Worm (Caenorhabditis elegans) whole organism, L4 larva: ENCODE results near the gene ZK418.2.

Experiments used
- F10B5.3 ChIP-seq: sonication (generic microtip); optimal IDR thresholded peaks from 2 replicates; lab custom pipeline; 2016; ENCODE audit warnings: mild to moderate bottlenecking, missing genetic modification characterization, missing compliant biosample characterization
- F26F4.8 ChIP-seq: fragments of 200-800 bp; sonication (Bioruptor generic); conservative IDR thresholded peaks from 2 replicates; pipeline ENCODE4 v1.3.6; 2022; ENCODE audit warnings: missing genetic modification characterization, missing compliant biosample characterization
- F49E8.2 ChIP-seq: sonication (generic microtip); optimal IDR thresholded peaks from 2 replicates; lab custom pipeline; 2016; ENCODE audit warnings: missing compliant biosample characterization, mild to moderate bottlenecking, missing genetic modification characterization, borderline replicate concordance
- R02D3.7 ChIP-seq: fragments of 150-350 bp; sonication (generic microtip); optimal IDR thresholded peaks from 3 replicates; lab custom pipeline; 2014; ENCODE audit warnings: missing biosample characterization, missing genetic modification characterization
- T26A8.4 ChIP-seq: fragments of 200-800 bp; sonication (Bioruptor generic); IDR thresholded peaks from 2 replicates; pipeline ENCODE4 v1.3.6; 2022; ENCODE audit warnings: missing genetic modification characterization, missing compliant biosample characterization
- Y105C5A.15 ChIP-seq: fragments of 200-800 bp; sonication (Bioruptor generic); IDR thresholded peaks from 2 replicates; pipeline ENCODE4 v1.3.6; 2022; ENCODE audit warnings: missing genetic modification characterization, missing compliant biosample characterization
- Y48G9A.11 ChIP-seq: fragments of 200-800 bp; sonication (Bioruptor generic); IDR thresholded peaks from 2 replicates; pipeline ENCODE4 v1.3.6; 2022; ENCODE audit warnings: missing genetic modification reagents, missing genetic modification characterization, missing compliant biosample characterization
- Y5F2A.4 ChIP-seq: fragments of 200-800 bp; sonication (Bioruptor generic); optimal IDR thresholded peaks from 2 replicates; lab custom pipeline; 2018; ENCODE audit warnings: mild to moderate bottlenecking, missing genetic modification characterization, missing compliant biosample characterization
- ZK337.2 ChIP-seq: fragments of 200-800 bp; sonication (Bioruptor generic); IDR thresholded peaks from 2 replicates; pipeline ENCODE4 v1.3.6; 2022; ENCODE audit warnings: missing genetic modification reagents, missing genetic modification characterization, missing compliant biosample characterization
- aha-1 ChIP-seq: fragments of 150-350 bp; peaks from one replicate; lab custom pipeline; 2014; ENCODE audit warnings: missing biosample characterization, missing genetic modification characterization
- aly-2 ChIP-seq: sonication (generic microtip); optimal IDR thresholded peaks from 2 replicates; lab custom pipeline; 2018; ENCODE audit warnings: missing biosample characterization, missing genetic modification characterization
- ama-1 ChIP-seq: fragments of 150-350 bp; optimal IDR thresholded peaks from 2 replicates; lab custom pipeline; 2014; ENCODE audit warnings: inconsistent platforms, mixed read lengths
- arid-1 ChIP-seq: fragments of 200-800 bp; sonication (Bioruptor generic); conservative IDR thresholded peaks from 2 replicates; pipeline ENCODE4 v1.3.6; 2022; ENCODE audit warnings: missing genetic modification reagents, missing genetic modification characterization, missing compliant biosample characterization
- ceh-32 ChIP-seq: sonication (generic microtip); optimal IDR thresholded peaks from 2 replicates; lab custom pipeline; 2016; ENCODE audit warnings: mild to moderate bottlenecking, missing genetic modification characterization, missing compliant biosample characterization; ENCODE audit not compliant: poor library complexity
- ceh-44 ChIP-seq: fragments of 200-800 bp; sonication (Bioruptor generic); IDR thresholded peaks from 2 replicates; pipeline ENCODE4 v1.3.6; 2022; ENCODE audit warnings: missing genetic modification reagents, missing genetic modification characterization, missing compliant biosample characterization
- ceh-62 ChIP-seq: sonication (generic microtip); optimal IDR thresholded peaks from 2 replicates; lab custom pipeline; 2017; ENCODE audit warnings: missing biosample characterization, missing genetic modification characterization
- ctbp-1 ChIP-seq: fragments of 200-800 bp; sonication (Bioruptor generic); IDR thresholded peaks from 2 replicates; pipeline ENCODE4 v1.3.6; 2022; ENCODE audit warnings: missing genetic modification reagents, missing genetic modification characterization, missing compliant biosample characterization
- daf-16 ChIP-seq, 3 experiments: sonication (generic microtip); optimal IDR thresholded peaks; 2 replicates each; lab custom pipeline; 2016 to 2017; ENCODE audit warnings: missing genetic modification characterization in 3 of 3, missing genetic modification reagents in 3 of 3, mild to moderate bottlenecking in 2 of 3, missing compliant biosample characterization in 2 of 3, missing biosample characterization in 1 of 3, moderate library complexity in 1 of 3
- daf-19 ChIP-seq: fragments of 200-800 bp; sonication (Bioruptor generic); conservative IDR thresholded peaks from 2 replicates; pipeline ENCODE4 v1.3.6; 2022; ENCODE audit warnings: missing genetic modification characterization, missing compliant biosample characterization
- dmd-8 ChIP-seq: fragments of 200-800 bp; sonication (Bioruptor generic); IDR thresholded peaks from 2 replicates; pipeline ENCODE4 v1.3.6; 2022; ENCODE audit warnings: missing genetic modification characterization, missing compliant biosample characterization
- dpl-1 ChIP-seq: fragments of 150-350 bp; optimal IDR thresholded peaks from 2 replicates; lab custom pipeline; 2014; ENCODE audit warnings: missing biosample characterization, missing genetic modification reagents, missing genetic modification characterization
- duxl-1 ChIP-seq: sonication (generic microtip); optimal IDR thresholded peaks from 2 replicates; lab custom pipeline; 2016; ENCODE audit warnings: mild to moderate bottlenecking, missing genetic modification characterization, moderate library complexity, missing compliant biosample characterization; ENCODE audit not compliant: poor library complexity
- dve-1 ChIP-seq: sonication (generic microtip); optimal IDR thresholded peaks from 2 replicates; lab custom pipeline; 2017; ENCODE audit warnings: antibody characterized with exemption, mild to moderate bottlenecking, missing genetic modification characterization, missing compliant biosample characterization; ENCODE audit not compliant: insufficient read depth
- egl-27 ChIP-seq: sonication (generic microtip); optimal IDR thresholded peaks from 3 replicates; lab custom pipeline; 2017; ENCODE audit warnings: missing biosample characterization, missing genetic modification reagents, missing genetic modification characterization
- egl-43 ChIP-seq: fragments of 200-800 bp; sonication (Bioruptor generic); IDR thresholded peaks from 2 replicates; pipeline ENCODE4 v1.3.6; 2022; ENCODE audit warnings: missing genetic modification reagents, missing genetic modification characterization, missing compliant biosample characterization
- hlh-11 ChIP-seq: fragments of 200-800 bp; sonication (Bioruptor generic); optimal IDR thresholded peaks from 2 replicates; lab custom pipeline; 2018; ENCODE audit warnings: mild to moderate bottlenecking, missing genetic modification characterization, missing compliant biosample characterization
- hlh-30 ChIP-seq: sonication (generic microtip); optimal IDR thresholded peaks from 2 replicates; lab custom pipeline; 2017; ENCODE audit warnings: antibody characterized with exemption, mild to moderate bottlenecking, missing genetic modification characterization, missing compliant biosample characterization; ENCODE audit not compliant: insufficient read depth
- lin-13 ChIP-seq: fragments of 150-350 bp; optimal IDR thresholded peaks from 2 replicates; lab custom pipeline; 2014; ENCODE audit warnings: missing biosample characterization, missing genetic modification reagents, missing genetic modification characterization
- lin-38 ChIP-seq: fragments of 200-800 bp; sonication (Bioruptor generic); IDR thresholded peaks from 2 replicates; pipeline ENCODE4 v1.3.6; 2022; ENCODE audit warnings: missing genetic modification reagents, missing genetic modification characterization, missing compliant biosample characterization
- lin-39 ChIP-seq: fragments of 150-350 bp; optimal IDR thresholded peaks from 2 replicates; lab custom pipeline; 2014; ENCODE audit warnings: missing biosample characterization, missing genetic modification reagents, missing genetic modification characterization
- lir-3 ChIP-seq: sonication (generic microtip); optimal IDR thresholded peaks from 2 replicates; lab custom pipeline; 2016; ENCODE audit warnings: mild to moderate bottlenecking, missing genetic modification characterization, missing compliant biosample characterization
- lsy-2 ChIP-seq, 2 experiments: fragments of 150-350 bp in 1 of 2; sonication (generic microtip) in 1 of 2; optimal IDR thresholded peaks; 2 replicates each; lab custom pipeline; 2014 to 2017; ENCODE audit warnings: missing biosample characterization in 2 of 2, missing genetic modification characterization in 2 of 2
- mdt-29 ChIP-seq: fragments of 200-800 bp; sonication (Bioruptor generic); IDR thresholded peaks from 2 replicates; pipeline ENCODE4 v1.3.6; 2022; ENCODE audit warnings: missing genetic modification reagents, missing genetic modification characterization, missing compliant biosample characterization
- mep-1 ChIP-seq: fragments of 150-350 bp; sonication (generic microtip); optimal IDR thresholded peaks from 3 replicates; lab custom pipeline; 2014; ENCODE audit warnings: missing biosample characterization, missing genetic modification characterization
- mes-2 ChIP-seq: sonication (generic microtip); optimal IDR thresholded peaks from 2 replicates; lab custom pipeline; 2016; ENCODE audit warnings: missing genotype, mild to moderate bottlenecking, missing genetic modification characterization, missing compliant biosample characterization; ENCODE audit not compliant: poor library complexity, severe bottlenecking
- mxl-2 ChIP-seq: fragments of 200-800 bp; sonication (Bioruptor generic); conservative IDR thresholded peaks from 2 replicates; pipeline ENCODE4 v1.3.6; 2022; ENCODE audit warnings: missing genetic modification reagents, missing genetic modification characterization, missing compliant biosample characterization
- mxl-3 ChIP-seq: fragments of 200-800 bp; sonication (Bioruptor generic); optimal IDR thresholded peaks from 2 replicates; lab custom pipeline; 2018; ENCODE audit warnings: mild to moderate bottlenecking, missing genetic modification characterization, missing compliant biosample characterization
- nhr-102 ChIP-seq: sonication (generic microtip); optimal IDR thresholded peaks from 2 replicates; lab custom pipeline; 2016; ENCODE audit warnings: mild to moderate bottlenecking, missing genetic modification characterization, moderate library complexity, missing compliant biosample characterization
- nhr-25 ChIP-seq: sonication (generic microtip); optimal IDR thresholded peaks from 2 replicates; lab custom pipeline; 2017; ENCODE audit warnings: missing genetic modification characterization, mild to moderate bottlenecking, missing compliant biosample characterization, antibody characterized with exemption, moderate library complexity, borderline replicate concordance; ENCODE audit not compliant: insufficient read depth
- nhr-42 ChIP-seq: fragments of 200-800 bp; sonication (Bioruptor generic); IDR thresholded peaks from 2 replicates; pipeline ENCODE4 v1.3.6; 2022; ENCODE audit warnings: missing genetic modification characterization, missing compliant biosample characterization
- nhr-76 ChIP-seq: fragments of 150-350 bp; optimal IDR thresholded peaks from 2 replicates; lab custom pipeline; 2014; ENCODE audit warnings: missing biosample characterization, missing genetic modification characterization
- pha-4 ChIP-seq, 2 experiments: fragments of 150-350 bp in 1 of 2; fragments of 200-800 bp in 1 of 2; sonication (Bioruptor generic) in 1 of 2; IDR thresholded peaks in 1 of 2; optimal IDR thresholded peaks in 1 of 2; 2 replicates each; pipeline versions ENCODE4 v1.3.6 to Lab custom; 2014 to 2022; ENCODE audit warnings: missing genetic modification characterization in 2 of 2, missing genetic modification reagents in 2 of 2, missing biosample characterization in 1 of 2, missing compliant biosample characterization in 1 of 2
- snpc-1.2 ChIP-seq: fragments of 200-800 bp; sonication (Bioruptor generic); IDR thresholded peaks from 2 replicates; pipeline ENCODE4 v1.3.6; 2022; ENCODE audit warnings: missing genetic modification reagents, missing genetic modification characterization, missing compliant biosample characterization
- snpc-4 ChIP-seq: fragments of 150-350 bp; optimal IDR thresholded peaks from 2 replicates; lab custom pipeline; 2014; ENCODE audit warnings: missing biosample characterization, missing genetic modification characterization
- tra-1 ChIP-seq: fragments of 200-800 bp; sonication (Bioruptor generic); IDR thresholded peaks from 2 replicates; pipeline ENCODE4 v1.3.6; 2022; ENCODE audit warnings: missing genetic modification reagents, missing genetic modification characterization, missing compliant biosample characterization
- unc-130 ChIP-seq: sonication (generic microtip); optimal IDR thresholded peaks from 2 replicates; lab custom pipeline; 2016; ENCODE audit warnings: missing genetic modification reagents, missing genetic modification characterization, missing compliant biosample characterization
- zip-11 ChIP-seq: fragments of 200-800 bp; sonication (Bioruptor generic); IDR thresholded peaks from 2 replicates; pipeline ENCODE4 v1.3.6; 2022; ENCODE audit warnings: missing genetic modification characterization, missing compliant biosample characterization
- zip-2 ChIP-seq: fragments of 150-350 bp; optimal IDR thresholded peaks from 2 replicates; lab custom pipeline; 2014; ENCODE audit warnings: missing biosample characterization, missing genetic modification characterization
- ztf-11 ChIP-seq: fragments of 150-350 bp; optimal IDR thresholded peaks from 2 replicates; lab custom pipeline; 2014; ENCODE audit warnings: missing biosample characterization, missing genetic modification characterization

Gene ZK418.2

DNA sequence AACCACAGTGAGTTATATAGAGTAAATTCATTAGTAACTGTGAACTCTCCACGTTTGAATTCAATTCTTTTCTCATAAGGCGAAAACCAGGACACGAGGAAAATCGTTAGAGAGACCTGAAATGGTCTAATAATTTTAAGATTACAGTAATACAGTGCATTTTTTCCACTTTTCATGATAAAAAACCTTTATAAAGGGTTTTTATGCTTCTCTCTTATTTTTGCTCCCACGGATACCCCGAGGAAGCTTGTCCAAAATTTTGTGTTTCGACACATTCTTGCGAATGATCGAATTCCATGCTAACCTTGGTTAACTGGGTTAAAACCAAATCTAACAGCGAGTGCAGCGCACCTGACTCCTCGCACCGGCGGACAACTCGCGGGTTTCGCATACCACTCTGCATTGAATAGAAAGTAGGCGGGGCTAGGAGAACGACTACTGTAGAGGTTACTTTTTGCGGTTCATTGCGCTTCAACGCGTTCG is 49.1 kb downstream of the ZK418.2 start:
- peak; percentile 88 for TF ChIP-seq T26A8.4 (GFP tag; lab: Robert Waterston, UW)
- peak; percentile 24 for TF ChIP-seq F10B5.3 (tag; lab: Kevin White, UChicago)
- peak; percentile 68 for TF ChIP-seq Y48G9A.11 (GFP tag; lab: Robert Waterston, UW)
- TF ChIP-seq snpc-4: peak; percentile 82
- TF ChIP-seq lir-3 (tag; lab: Kevin White, UChicago): no peak
- TF ChIP-seq mes-2 (tag; lab: Kevin White, UChicago): peak; percentile 71
- TF ChIP-seq dmd-8 (GFP tag; lab: Robert Waterston, UW): peak; percentile 68; the same call in 1 of the 2 replicates
- peak; percentile 35 for TF ChIP-seq unc-130 (GFP tag; lab: Kevin White, UChicago)
- peak; percentile 79 for TF ChIP-seq aha-1
- peak; percentile 23 for TF ChIP-seq duxl-1 (tag; lab: Kevin White, UChicago)
- no peak for TF ChIP-seq nhr-25 (tag; lab: Kevin White, UChicago)
- peak; percentile 60; the same call in 1 of the 2 replicates for TF ChIP-seq egl-43
- TF ChIP-seq snpc-1.2 (GFP tag; lab: Robert Waterston, UW): peak; percentile 50; the same call in 1 of the 2 replicates
- TF ChIP-seq daf-16 (GFP tag; optimal IDR thresholded peaks at IDR 0.05; lab: Kevin White, UChicago): no peak
- peak; percentile 25 for TF ChIP-seq daf-16 (tag; optimal IDR thresholded peaks at IDR 0.05; lab: Kevin White, UChicago)
- TF ChIP-seq lin-38 (GFP tag; lab: Robert Waterston, UW): peak; percentile 56
- no peak for TF ChIP-seq Y5F2A.4 (GFP tag; lab: Kevin White, UChicago)
- peak; percentile 12 for TF ChIP-seq dpl-1 (GFP tag; lab: Kevin White, UChicago)
- peak; percentile 28 for TF ChIP-seq dve-1 (tag; lab: Kevin White, UChicago)
- peak; percentile 32 for TF ChIP-seq hlh-30 (tag; lab: Kevin White, UChicago)
- TF ChIP-seq ztf-11 (tag; lab: Kevin White, UChicago): no peak
- TF ChIP-seq ama-1 (lab: Kevin White, UChicago): peak; percentile 69
- TF ChIP-seq hlh-11 (tag; lab: Kevin White, UChicago): peak; percentile 33
- TF ChIP-seq F49E8.2: peak; percentile 66
- TF ChIP-seq R02D3.7 (tag; lab: Kevin White, UChicago): no peak
- TF ChIP-seq ZK337.2 (GFP tag; lab: Robert Waterston, UW): no peak
- no peak for TF ChIP-seq ctbp-1
- peak; percentile 80 for TF ChIP-seq mdt-29 (GFP tag; lab: Robert Waterston, UW)
- TF ChIP-seq daf-19: 0 out of 2 replicates have a peak, but pooled peaks have one; percentile 34
- peak; percentile 57 for TF ChIP-seq nhr-102 (tag; lab: Kevin White, UChicago)
- no peak for TF ChIP-seq ceh-32 (tag; lab: Kevin White, UChicago)
- peak; percentile 53 for TF ChIP-seq arid-1 (GFP tag; lab: Robert Waterston, UW)
- TF ChIP-seq lsy-2 (tag; optimal IDR thresholded peaks at IDR 0.05; lab: Kevin White, UChicago): peak in 1 of 2 experiments; percentile 56
- TF ChIP-seq, all 104 proteins: peak for 24

DNA sequence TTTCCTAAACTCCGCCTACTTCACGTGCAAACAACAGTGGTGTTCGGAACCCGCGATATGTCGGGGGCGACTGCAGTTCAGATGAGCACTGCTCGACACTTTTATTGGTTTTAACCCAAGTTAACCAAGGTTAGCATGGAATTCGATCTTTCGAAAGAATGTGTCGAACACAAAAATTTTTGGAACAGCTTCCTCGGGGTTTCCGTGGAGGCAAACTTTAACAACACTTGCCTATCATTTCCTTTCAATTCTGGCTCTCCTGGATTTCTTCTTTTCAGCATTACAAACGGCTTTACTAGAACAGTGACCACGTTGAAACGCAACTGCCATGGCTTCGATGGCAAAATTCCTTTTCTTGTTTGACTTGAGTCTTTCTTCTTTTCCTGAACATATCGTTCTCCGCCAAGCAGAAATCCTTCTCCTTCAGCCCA is 50.2 kb downstream of the ZK418.2 start:
- TF ChIP-seq nhr-76: no peak
- peak; percentile 42 for TF ChIP-seq zip-2 (tag; lab: Kevin White, UChicago)
- peak; percentile 84; the same call in 1 of the 2 replicates for TF ChIP-seq mdt-29 (GFP tag; lab: Robert Waterston, UW)
- no peak for TF ChIP-seq ceh-62 (tag; lab: Kevin White, UChicago)
- TF ChIP-seq F26F4.8 (GFP tag; lab: Robert Waterston, UW): no peak
- TF ChIP-seq nhr-42 (GFP tag; lab: Robert Waterston, UW): peak; percentile 68; the same call in 1 of the 2 replicates
- TF ChIP-seq zip-11 (GFP tag; lab: Robert Waterston, UW): no peak
- TF ChIP-seq pha-4 (GFP tag; IDR thresholded peaks at IDR 0.05; lab: Robert Waterston, UW): peak; percentile 63; the same call in 1 of the 2 replicates
- TF ChIP-seq pha-4 (tag; optimal IDR thresholded peaks at IDR 0.05; lab: Kevin White, UChicago): no peak
- TF ChIP-seq mep-1 (tag; lab: Kevin White, UChicago): peak; percentile 83
- no peak for TF ChIP-seq aly-2 (tag; lab: Kevin White, UChicago)
- TF ChIP-seq egl-27: peak; percentile 22
- no peak for TF ChIP-seq tra-1 (GFP tag; lab: Robert Waterston, UW)
- TF ChIP-seq Y105C5A.15 (GFP tag; lab: Robert Waterston, UW): 0 out of 2 replicates have a peak, but pooled peaks have one; percentile 59
- peak; percentile 68 for TF ChIP-seq mxl-3 (GFP tag; lab: Kevin White, UChicago)
- no peak for TF ChIP-seq mxl-2 (GFP tag; lab: Robert Waterston, UW)
- no peak for TF ChIP-seq lin-39
- peak; percentile 54 for TF ChIP-seq lin-13 (GFP tag; lab: Kevin White, UChicago)
- TF ChIP-seq ceh-44 (GFP tag; lab: Robert Waterston, UW): no peak
